Fruit fly (Drosophila melanogaster) whole organism, embryonic: Measurements from ENCODE around the gene Tfb5.

ENCODE experiments used
- B-H2 ChIP-seq: fragments of 200-800 bp; sonication (Bioruptor generic); optimal IDR thresholded peaks from 2 replicates; lab custom pipeline; 2018; ENCODE audit warnings: missing biosample characterization, mild to moderate bottlenecking, missing genetic modification characterization
- CG10654 ChIP-seq: fragments of 200-800 bp; sonication (Bioruptor generic); optimal IDR thresholded peaks from 2 replicates; lab custom pipeline; 2016; ENCODE audit warnings: missing biosample characterization, missing genetic modification characterization
- CG11398 ChIP-seq: fragments of 200-800 bp; sonication (Bioruptor generic); optimal IDR thresholded peaks from 2 replicates; lab custom pipeline; 2016; ENCODE audit warnings: missing biosample characterization, missing genetic modification characterization
- CG11504 ChIP-seq: fragments of 200-800 bp; sonication (Bioruptor generic); optimal IDR thresholded peaks from 3 replicates; lab custom pipeline; 2019; ENCODE audit warnings: missing biosample characterization, mild to moderate bottlenecking, missing genetic modification characterization, moderate library complexity
- CG11696 ChIP-seq: fragments of 200-800 bp; sonication (Bioruptor generic); IDR thresholded peaks from 2 replicates; pipeline ENCODE4 v1.3.6; 2022; ENCODE audit warnings: missing biosample characterization, missing genetic modification characterization
- CG12104 ChIP-seq: fragments of 200-800 bp; sonication (Bioruptor generic); optimal IDR thresholded peaks from 3 replicates; lab custom pipeline; 2016; ENCODE audit warnings: missing biosample characterization, missing genetic modification characterization
- CG12155 ChIP-seq: fragments of 200-800 bp; sonication (Bioruptor generic); optimal IDR thresholded peaks from 3 replicates; lab custom pipeline; 2016; ENCODE audit warnings: missing biosample characterization, missing genetic modification characterization
- CG12769 ChIP-seq: fragments of 200-800 bp; sonication (Bioruptor generic); optimal IDR thresholded peaks from 2 replicates; lab custom pipeline; 2019; ENCODE audit warnings: missing biosample characterization, mild to moderate bottlenecking, missing genetic modification characterization, moderate library complexity
- CG14050 ChIP-seq: fragments of 200-800 bp; sonication (Bioruptor generic); IDR thresholded peaks from 3 replicates; pipeline ENCODE4 v1.3.6; 2022; ENCODE audit warnings: missing biosample characterization, missing genetic modification characterization
- CG1603 ChIP-seq: fragments of 200-800 bp; sonication (Bioruptor generic); optimal IDR thresholded peaks from 2 replicates; lab custom pipeline; 2019; ENCODE audit warnings: missing biosample characterization, mild to moderate bottlenecking, missing genetic modification characterization, moderate library complexity
- CG17186 ChIP-seq: fragments of 200-800 bp; sonication (Bioruptor generic); optimal IDR thresholded peaks from 3 replicates; lab custom pipeline; 2017; ENCODE audit warnings: missing biosample characterization, missing genetic modification reagents, missing genetic modification characterization
- CG17612 ChIP-seq: fragments of 200-800 bp; sonication (Bioruptor generic); IDR thresholded peaks from 2 replicates; pipeline ENCODE4 v1.3.6; 2022; ENCODE audit warnings: missing biosample characterization, missing genetic modification characterization
- CG31365 ChIP-seq: fragments of 200-800 bp; sonication (Bioruptor generic); optimal IDR thresholded peaks from 2 replicates; lab custom pipeline; 2018; ENCODE audit warnings: missing biosample characterization, mild to moderate bottlenecking, missing genetic modification characterization
- CG34422 ChIP-seq: fragments of 200-800 bp; sonication (Bioruptor generic); IDR thresholded peaks from 3 replicates; pipeline ENCODE4 v1.3.6; 2022; ENCODE audit warnings: missing biosample characterization, missing genetic modification characterization
- CG3995 ChIP-seq: fragments of 200-800 bp; sonication (Bioruptor generic); optimal IDR thresholded peaks from 3 replicates; lab custom pipeline; 2016; ENCODE audit warnings: missing biosample characterization, missing genetic modification characterization
- CG43689 ChIP-seq: fragments of 200-800 bp; sonication (Bioruptor generic); IDR thresholded peaks from 2 replicates; pipeline ENCODE4 v1.3.6; 2022; ENCODE audit warnings: missing biosample characterization, missing genetic modification characterization
- CG6175 ChIP-seq: fragments of 200-800 bp; sonication (Bioruptor generic); IDR thresholded peaks from 3 replicates; pipeline ENCODE4 v1.3.6; 2022; ENCODE audit warnings: missing biosample characterization, missing genetic modification characterization
- CG8089 ChIP-seq: fragments of 200-800 bp; sonication (Bioruptor generic); optimal IDR thresholded peaks from 3 replicates; lab custom pipeline; 2016; ENCODE audit warnings: missing biosample characterization, missing genetic modification characterization
- CG9609 ChIP-seq: fragments of 200-800 bp; sonication (Bioruptor generic); optimal IDR thresholded peaks from 3 replicates; lab custom pipeline; 2016; ENCODE audit warnings: missing biosample characterization, missing genetic modification characterization
- CG9727 ChIP-seq: fragments of 200-800 bp; sonication (Bioruptor generic); optimal IDR thresholded peaks from 3 replicates; lab custom pipeline; 2017; ENCODE audit warnings: missing biosample characterization, mild to moderate bottlenecking, missing genetic modification characterization
- D ChIP-seq, 2 experiments: fragments of 200-800 bp in 1 of 2; fragments of >200 bp in 1 of 2; sonication (Bioruptor generic) in 1 of 2; optimal IDR thresholded peaks; 2 replicates in 1 of 2; 3 replicates in 1 of 2; lab custom pipeline; 2017; ENCODE audit warnings: mild to moderate bottlenecking in 1 of 2, missing biosample characterization in 1 of 2, missing genetic modification characterization in 1 of 2, missing genetic modification reagents in 1 of 2
- Dp ChIP-seq: fragments of 200-800 bp; sonication (Bioruptor generic); optimal IDR thresholded peaks from 2 replicates; lab custom pipeline; 2018; ENCODE audit warnings: missing biosample characterization, mild to moderate bottlenecking, missing genetic modification characterization, moderate library complexity
- Eip74EF ChIP-seq, 2 experiments: fragments of 200-800 bp in 1 of 2; fragments of >200 bp in 1 of 2; sonication (Bioruptor generic) in 1 of 2; optimal IDR thresholded peaks; 2 replicates each; lab custom pipeline; 2017 to 2019; ENCODE audit warnings: missing biosample characterization in 2 of 2, missing genetic modification characterization in 2 of 2, mild to moderate bottlenecking in 1 of 2, moderate library complexity in 1 of 2
- Fer2 ChIP-seq: fragments of 200-800 bp; sonication (Bioruptor generic); optimal IDR thresholded peaks from 2 replicates; lab custom pipeline; 2018; ENCODE audit warnings: missing biosample characterization, mild to moderate bottlenecking, missing genetic modification characterization, moderate library complexity
- HHEX ChIP-seq: fragments of 200-800 bp; sonication (Bioruptor generic); optimal IDR thresholded peaks from 3 replicates; lab custom pipeline; 2017; ENCODE audit warnings: missing biosample characterization, mild to moderate bottlenecking, missing genetic modification characterization, missing genetic modification reagents
- Jarid2 ChIP-seq: fragments of 200-800 bp; sonication (Bioruptor generic); optimal IDR thresholded peaks from 3 replicates; lab custom pipeline; 2017; ENCODE audit warnings: mild to moderate bottlenecking, missing biosample characterization, missing genetic modification reagents, missing genetic modification characterization
- Lpt ChIP-seq: fragments of >200 bp; optimal IDR thresholded peaks from 2 replicates; lab custom pipeline; 2018; ENCODE audit warnings: missing biosample characterization, missing genetic modification characterization
- Mes4 ChIP-seq: fragments of 200-800 bp; sonication (Bioruptor generic); optimal IDR thresholded peaks from 2 replicates; lab custom pipeline; 2016; ENCODE audit warnings: missing biosample characterization, missing genetic modification characterization
- Nf-YC ChIP-seq: fragments of 200-800 bp; optimal IDR thresholded peaks from 3 replicates; lab custom pipeline; 2019; ENCODE audit warnings: missing biosample characterization, mild to moderate bottlenecking, missing genetic modification characterization, moderate library complexity
- NfI ChIP-seq: fragments of 200-800 bp; sonication (Bioruptor generic); optimal IDR thresholded peaks from 3 replicates; lab custom pipeline; 2018; ENCODE audit warnings: missing biosample characterization, mild to moderate bottlenecking, missing genetic modification characterization, moderate library complexity
- Side ChIP-seq: fragments of 200-800 bp; sonication (Bioruptor generic); optimal IDR thresholded peaks from 2 replicates; lab custom pipeline; 2016; ENCODE audit warnings: missing biosample characterization, missing genetic modification characterization
- bab2 ChIP-seq: fragments of 200-800 bp; sonication (Bioruptor generic); optimal IDR thresholded peaks from 2 replicates; lab custom pipeline; 2016; ENCODE audit warnings: missing biosample characterization, missing genetic modification characterization
- bcd ChIP-seq: fragments of 200-800 bp; sonication (Bioruptor generic); optimal IDR thresholded peaks from 2 replicates; lab custom pipeline; 2017; ENCODE audit warnings: missing biosample characterization, mild to moderate bottlenecking, missing genetic modification characterization
- fru ChIP-seq: fragments of >200 bp; optimal IDR thresholded peaks from 2 replicates; lab custom pipeline; 2017
- grau ChIP-seq: fragments of 200-800 bp; optimal IDR thresholded peaks from 3 replicates; lab custom pipeline; 2019; ENCODE audit warnings: missing biosample characterization, mild to moderate bottlenecking, missing genetic modification characterization, moderate library complexity
- ham ChIP-seq: fragments of 200-800 bp; sonication (Bioruptor generic); IDR thresholded peaks from 2 replicates; pipeline ENCODE4 v1.3.6; 2022; ENCODE audit warnings: missing biosample characterization, missing genetic modification characterization
- hb ChIP-seq: fragments of 200-800 bp; sonication (Bioruptor generic); IDR thresholded peaks from 3 replicates; pipeline ENCODE4 v1.3.6; 2022; ENCODE audit warnings: missing biosample characterization, missing genetic modification characterization; ENCODE audit not compliant: partially characterized antibody
- inv ChIP-seq: fragments of 200-800 bp; sonication (Bioruptor generic); IDR thresholded peaks from 2 replicates; pipeline ENCODE4 v1.3.6; 2022; ENCODE audit warnings: missing biosample characterization, missing genetic modification characterization; ENCODE audit not compliant: partially characterized antibody
- kay ChIP-seq: fragments of 200-800 bp; sonication (Bioruptor generic); optimal IDR thresholded peaks from 2 replicates; lab custom pipeline; 2016; ENCODE audit warnings: missing biosample characterization, missing genetic modification characterization
- lmd ChIP-seq: fragments of 200-800 bp; sonication (Bioruptor generic); IDR thresholded peaks from 2 replicates; pipeline ENCODE4 v1.3.6; 2022; ENCODE audit warnings: missing biosample characterization, missing genetic modification characterization
- mirr ChIP-seq: fragments of 200-800 bp; sonication (Bioruptor generic); optimal IDR thresholded peaks from 3 replicates; lab custom pipeline; 2018; ENCODE audit warnings: missing biosample characterization, mild to moderate bottlenecking, missing genetic modification characterization
- pita ChIP-seq: fragments of 200-800 bp; sonication (Bioruptor generic); optimal IDR thresholded peaks from 2 replicates; lab custom pipeline; 2017; ENCODE audit warnings: missing biosample characterization, mild to moderate bottlenecking, missing genetic modification characterization
- pzg ChIP-seq: fragments of 200-800 bp; sonication (Bioruptor generic); optimal IDR thresholded peaks from 3 replicates; lab custom pipeline; 2018; ENCODE audit warnings: missing biosample characterization, mild to moderate bottlenecking, missing genetic modification characterization, moderate library complexity
- schlank ChIP-seq: fragments of 200-800 bp; sonication (Bioruptor generic); optimal IDR thresholded peaks from 2 replicates; lab custom pipeline; 2018; ENCODE audit warnings: missing biosample characterization, mild to moderate bottlenecking, missing genetic modification characterization
- scrt ChIP-seq: fragments of 200-800 bp; sonication (Bioruptor generic); optimal IDR thresholded peaks from 2 replicates; lab custom pipeline; 2018; ENCODE audit warnings: missing biosample characterization, mild to moderate bottlenecking, missing genetic modification characterization, moderate library complexity
- sd ChIP-seq: fragments of 200-800 bp; sonication (Bioruptor generic); optimal IDR thresholded peaks from 3 replicates; lab custom pipeline; 2018; ENCODE audit warnings: missing biosample characterization, mild to moderate bottlenecking, missing genetic modification characterization, moderate library complexity
- seq ChIP-seq: fragments of 200-800 bp; sonication (Bioruptor generic); IDR thresholded peaks from 2 replicates; pipeline ENCODE4 v1.3.6; 2022; ENCODE audit warnings: missing biosample characterization, missing genetic modification characterization
- so ChIP-seq: fragments of 200-800 bp; sonication (Bioruptor generic); IDR thresholded peaks from 3 replicates; pipeline ENCODE4 v1.3.6; 2022; ENCODE audit warnings: missing biosample characterization, missing genetic modification characterization
- unpg ChIP-seq: fragments of 200-800 bp; sonication (Bioruptor generic); optimal IDR thresholded peaks from 3 replicates; lab custom pipeline; 2018; ENCODE audit warnings: missing biosample characterization, mild to moderate bottlenecking, missing genetic modification characterization, moderate library complexity

Gene Tfb5

DNA sequence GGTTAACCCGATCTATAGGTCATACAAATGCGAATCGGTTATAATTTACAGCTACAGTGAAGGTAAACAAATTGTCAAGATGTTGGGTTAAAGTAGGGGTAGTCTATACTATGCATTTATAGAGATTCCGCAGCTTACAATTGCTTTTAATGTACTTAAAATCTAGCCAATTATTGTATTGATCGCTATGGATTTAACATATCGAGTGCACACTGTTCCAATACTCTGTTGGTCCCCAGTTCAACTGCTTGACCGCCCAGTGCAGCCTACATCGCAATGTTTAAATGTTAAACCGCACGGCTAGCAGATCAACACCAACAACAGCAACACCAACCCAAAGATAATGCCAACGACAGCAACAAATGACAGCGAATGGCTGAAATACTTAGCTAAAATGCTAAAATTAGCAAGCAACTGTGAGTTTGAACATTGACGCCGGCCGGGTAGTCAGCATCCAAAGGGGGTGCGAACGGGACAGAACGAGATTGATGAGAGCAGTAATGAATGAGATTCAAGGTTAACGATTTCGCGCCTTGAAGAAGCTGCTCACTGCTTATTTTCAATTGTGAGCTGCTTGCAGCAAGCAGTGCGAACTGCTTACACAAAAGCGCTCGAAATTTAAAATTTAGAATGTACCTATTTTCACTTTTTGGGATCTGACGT, 9.6 kb downstream of the Tfb5 start (continued):
- 0 out of 2 replicates have a peak, but pooled peaks have one; percentile 10 for TF ChIP-seq inv (GFP tag; lab: Robert Waterston, UW)
- no peak for TF ChIP-seq scrt (GFP tag; lab: Kevin White, UChicago)
- TF ChIP-seq mirr (GFP tag; lab: Kevin White, UChicago): no peak
- no peak for TF ChIP-seq kay (GFP tag; lab: Kevin White, UChicago)
- peak; percentile 17 for TF ChIP-seq pzg
- TF ChIP-seq fru (lab: Kevin White, UChicago): no peak
- TF ChIP-seq D (optimal IDR thresholded peaks at IDR 0.05; lab: Kevin White, UChicago): peak; percentile 57
- TF ChIP-seq D (GFP tag; optimal IDR thresholded peaks at IDR 0.05; lab: Kevin White, UChicago): no peak
- TF ChIP-seq Dp (GFP tag; lab: Kevin White, UChicago): peak; percentile 93
- TF ChIP-seq hb (GFP tag; lab: Robert Waterston, UW): no peak
- no peak for TF ChIP-seq bab2 (GFP tag; lab: Kevin White, UChicago)
- TF ChIP-seq sd (tag; lab: Kevin White, UChicago): peak; percentile 75
- no peak for TF ChIP-seq CG12155 (GFP tag; lab: Kevin White, UChicago)
- no peak for TF ChIP-seq CG12104
- no peak; the same call in 2 of the 3 replicates for TF ChIP-seq so (GFP tag; lab: Robert Waterston, UW)
- no peak for TF ChIP-seq CG11398
- no peak for TF ChIP-seq CG11696
- no peak for TF ChIP-seq CG8089
- TF ChIP-seq CG11504 (tag; lab: Kevin White, UChicago): no peak
- peak in 1 of 2 experiments; percentile 100 for TF ChIP-seq Eip74EF (GFP tag; optimal IDR thresholded peaks at IDR 0.05; lab: Kevin White, UChicago)
- TF ChIP-seq B-H2 (GFP tag; lab: Kevin White, UChicago): peak; percentile 13
- no peak for TF ChIP-seq CG9727 (GFP tag; lab: Kevin White, UChicago)
- no peak for TF ChIP-seq HHEX
- TF ChIP-seq CG34422 (GFP tag; lab: Robert Waterston, UW): peak; percentile 59; the same call in 1 of the 3 replicates
- peak; percentile 94 for TF ChIP-seq grau (tag; lab: Kevin White, UChicago)
- no peak for TF ChIP-seq pita (GFP tag; lab: Kevin White, UChicago)
- TF ChIP-seq CG17186: no peak
- TF ChIP-seq CG12769 (tag; lab: Kevin White, UChicago): peak; percentile 21
- TF ChIP-seq Jarid2: no peak
- no peak; the same call in 2 of the 3 replicates for TF ChIP-seq CG6175 (GFP tag; lab: Robert Waterston, UW)
- peak; percentile 20 for TF ChIP-seq lmd
- TF ChIP-seq CG14050 (GFP tag; lab: Robert Waterston, UW): peak; percentile 19; the same call in 2 of the 3 replicates
- TF ChIP-seq Mes4: no peak
- no peak for TF ChIP-seq CG10654 (GFP tag; lab: Kevin White, UChicago)
- no peak for TF ChIP-seq bcd (GFP tag; lab: Kevin White, UChicago)
- no peak for TF ChIP-seq ham
- TF ChIP-seq NfI (GFP tag; lab: Kevin White, UChicago): no peak
- TF ChIP-seq schlank (tag; lab: Kevin White, UChicago): no peak
- TF ChIP-seq Fer2 (tag; lab: Kevin White, UChicago): no peak
- TF ChIP-seq CG43689: no peak
- TF ChIP-seq CG17612: peak; percentile 44
- no peak for TF ChIP-seq Side (GFP tag; lab: Kevin White, UChicago)
- TF ChIP-seq CG1603 (tag; lab: Kevin White, UChicago): peak; percentile 84
- TF ChIP-seq Nf-YC (tag; lab: Kevin White, UChicago): peak; percentile 20
- TF ChIP-seq seq (GFP tag; lab: Robert Waterston, UW): no peak
- peak; percentile 100 for TF ChIP-seq CG31365 (tag; lab: Kevin White, UChicago)
- TF ChIP-seq CG3995 (GFP tag; lab: Kevin White, UChicago): no peak
- no peak for TF ChIP-seq CG9609 (GFP tag; lab: Kevin White, UChicago)
- no peak for TF ChIP-seq unpg (GFP tag; lab: Kevin White, UChicago)
- no peak for TF ChIP-seq Lpt (GFP tag; lab: Kevin White, UChicago)
